Fruit fly (Drosophila melanogaster): ENCODE measurements around the gene RhoGAP93B.

- no peak for TF ChIP-seq CG8478 (optimal IDR thresholded peaks at IDR 0.05)
- TF ChIP-seq CTCF (optimal IDR thresholded peaks at IDR 0.05): no peak
These were observed 48.9 kb downstream of the RhoGAP93B start, which contains the start of gene CG7079 for dm6 chr3R:21048729-21049128.

Measured in S2 (cell line).